Fruit fly (Drosophila melanogaster) whole organism, embryonic: Measurements from ENCODE around the gene CG15414.

Source experiments
- CG10654 ChIP-seq: fragments of 200-800 bp; sonication (Bioruptor generic); optimal IDR thresholded peaks from 2 replicates; lab custom pipeline; 2016; ENCODE audit warnings: missing biosample characterization, missing genetic modification characterization
- CG14860 ChIP-seq: fragments of 200-800 bp; sonication (Bioruptor generic); IDR thresholded peaks from 3 replicates; pipeline ENCODE4 v1.3.6; 2022; ENCODE audit warnings: missing biosample characterization, missing genetic modification characterization; ENCODE audit not compliant: partially characterized antibody
- CG15011 ChIP-seq: fragments of 200-800 bp; sonication (Bioruptor generic); optimal IDR thresholded peaks from 3 replicates; lab custom pipeline; 2018; ENCODE audit warnings: missing biosample characterization, mild to moderate bottlenecking, missing genetic modification characterization
- CG15514 ChIP-seq: fragments of 200-800 bp; sonication (Bioruptor generic); optimal IDR thresholded peaks from 3 replicates; lab custom pipeline; 2017; ENCODE audit warnings: missing biosample characterization, missing genetic modification characterization, mild to moderate bottlenecking, moderate library complexity, missing genetic modification reagents
- CG17568 ChIP-seq: fragments of 200-800 bp; sonication (Bioruptor generic); optimal IDR thresholded peaks from 2 replicates; lab custom pipeline; 2018; ENCODE audit warnings: missing biosample characterization, mild to moderate bottlenecking, missing genetic modification characterization, moderate library complexity
- CG17802 ChIP-seq: fragments of 200-800 bp; sonication (Bioruptor generic); optimal IDR thresholded peaks from 2 replicates; lab custom pipeline; 2018; ENCODE audit warnings: missing biosample characterization, mild to moderate bottlenecking, missing genetic modification characterization, moderate library complexity
- CG2202 ChIP-seq: fragments of 200-800 bp; sonication (Bioruptor generic); optimal IDR thresholded peaks from 2 replicates; lab custom pipeline; 2018; ENCODE audit warnings: missing biosample characterization, mild to moderate bottlenecking, missing genetic modification characterization
- CG2875 ChIP-seq: fragments of 200-800 bp; sonication (Bioruptor generic); optimal IDR thresholded peaks from 2 replicates; lab custom pipeline; 2017; ENCODE audit warnings: missing biosample characterization, mild to moderate bottlenecking, missing genetic modification characterization, missing genetic modification reagents
- CG30020 ChIP-seq: fragments of 200-800 bp; optimal IDR thresholded peaks from 2 replicates; lab custom pipeline; 2019; ENCODE audit warnings: missing biosample characterization, mild to moderate bottlenecking, missing genetic modification characterization, moderate library complexity
- CG32772 ChIP-seq: fragments of 200-800 bp; sonication (Bioruptor generic); IDR thresholded peaks from 2 replicates; pipeline ENCODE4 v1.3.6; 2022; ENCODE audit warnings: missing biosample characterization, missing genetic modification characterization
- CG7839 ChIP-seq: fragments of 200-800 bp; sonication (Bioruptor generic); optimal IDR thresholded peaks from 3 replicates; lab custom pipeline; 2018; ENCODE audit warnings: missing biosample characterization, mild to moderate bottlenecking, missing genetic modification characterization, moderate library complexity
- CG7987 ChIP-seq: fragments of 200-800 bp; sonication (Bioruptor generic); optimal IDR thresholded peaks from 2 replicates; lab custom pipeline; 2018; ENCODE audit warnings: missing biosample characterization, mild to moderate bottlenecking, missing genetic modification characterization, moderate library complexity
- CG9797 ChIP-seq: fragments of 200-800 bp; sonication (Bioruptor generic); optimal IDR thresholded peaks from 3 replicates; lab custom pipeline; 2018; ENCODE audit warnings: missing biosample characterization, mild to moderate bottlenecking, missing genetic modification characterization
- D19B ChIP-seq: fragments of 200-800 bp; sonication (Bioruptor generic); optimal IDR thresholded peaks from 2 replicates; lab custom pipeline; 2017; ENCODE audit warnings: missing biosample characterization, mild to moderate bottlenecking, missing genetic modification characterization
- Dad ChIP-seq: fragments of 200-800 bp; sonication (Bioruptor generic); optimal IDR thresholded peaks from 3 replicates; lab custom pipeline; 2016; ENCODE audit warnings: missing biosample characterization, missing genetic modification characterization
- Deaf1 ChIP-seq: fragments of 200-800 bp; optimal IDR thresholded peaks from 3 replicates; lab custom pipeline; 2019; ENCODE audit warnings: missing biosample characterization, mild to moderate bottlenecking, missing genetic modification characterization, moderate library complexity
- Doc2 ChIP-seq: fragments of 200-800 bp; sonication (Bioruptor generic); IDR thresholded peaks from 2 replicates; pipeline ENCODE4 v1.3.6; 2022; ENCODE audit warnings: missing biosample characterization, missing genetic modification characterization
- H15 ChIP-seq: fragments of 200-800 bp; sonication (Bioruptor generic); IDR thresholded peaks from 3 replicates; pipeline ENCODE4 v1.3.6; 2022; ENCODE audit warnings: missing biosample characterization, missing genetic modification characterization
- Jarid2 ChIP-seq: fragments of 200-800 bp; sonication (Bioruptor generic); optimal IDR thresholded peaks from 3 replicates; lab custom pipeline; 2017; ENCODE audit warnings: mild to moderate bottlenecking, missing biosample characterization, missing genetic modification reagents, missing genetic modification characterization
- Lpt ChIP-seq: fragments of >200 bp; optimal IDR thresholded peaks from 2 replicates; lab custom pipeline; 2018; ENCODE audit warnings: missing biosample characterization, missing genetic modification characterization
- MTF-1 ChIP-seq: fragments of 200-800 bp; sonication (Bioruptor generic); optimal IDR thresholded peaks from 2 replicates; lab custom pipeline; 2018; ENCODE audit warnings: missing biosample characterization, mild to moderate bottlenecking, missing genetic modification characterization, borderline replicate concordance
- Max ChIP-seq: fragments of 200-800 bp; sonication (Bioruptor generic); optimal IDR thresholded peaks from 2 replicates; lab custom pipeline; 2016; ENCODE audit warnings: missing biosample characterization, mild to moderate bottlenecking, missing genetic modification characterization
- Neu2 ChIP-seq: fragments of 200-800 bp; sonication (Bioruptor generic); optimal IDR thresholded peaks from 3 replicates; lab custom pipeline; 2016; ENCODE audit warnings: missing biosample characterization, missing genetic modification characterization, borderline replicate concordance
- Nf-YB ChIP-seq: fragments of 200-800 bp; sonication (Bioruptor generic); optimal IDR thresholded peaks from 3 replicates; lab custom pipeline; 2019; ENCODE audit warnings: missing biosample characterization, mild to moderate bottlenecking, missing genetic modification characterization, moderate library complexity
- NfI ChIP-seq: fragments of 200-800 bp; sonication (Bioruptor generic); optimal IDR thresholded peaks from 3 replicates; lab custom pipeline; 2018; ENCODE audit warnings: missing biosample characterization, mild to moderate bottlenecking, missing genetic modification characterization, moderate library complexity
- Oaz ChIP-seq: fragments of 200-800 bp; sonication (Bioruptor generic); IDR thresholded peaks from 2 replicates; pipeline ENCODE4 v1.3.6; 2022; ENCODE audit warnings: missing biosample characterization, missing genetic modification characterization
- Oli ChIP-seq: fragments of 200-800 bp; sonication (Bioruptor generic); optimal IDR thresholded peaks from 2 replicates; lab custom pipeline; 2018; ENCODE audit warnings: missing biosample characterization, mild to moderate bottlenecking, missing genetic modification characterization, moderate library complexity
- Rfx ChIP-seq: fragments of 200-800 bp; sonication (Bioruptor generic); IDR thresholded peaks from 2 replicates; pipeline ENCODE4 v1.3.6; 2022; ENCODE audit warnings: missing biosample characterization, missing genetic modification characterization
- Sox102F ChIP-seq: fragments of 200-800 bp; sonication (Bioruptor generic); optimal IDR thresholded peaks from 2 replicates; lab custom pipeline; 2018; ENCODE audit warnings: missing biosample characterization, mild to moderate bottlenecking, missing genetic modification characterization, moderate library complexity
- aop ChIP-seq: fragments of 200-800 bp; sonication (Bioruptor generic); IDR thresholded peaks from 2 replicates; pipeline ENCODE4 v1.3.6; 2022; ENCODE audit warnings: missing biosample characterization, missing genetic modification characterization
- br ChIP-seq: fragments of >200 bp; optimal IDR thresholded peaks from 2 replicates; lab custom pipeline; 2017
- cato ChIP-seq: fragments of 200-800 bp; sonication (Bioruptor generic); optimal IDR thresholded peaks from 2 replicates; lab custom pipeline; 2016; ENCODE audit warnings: missing biosample characterization, missing genetic modification characterization, borderline replicate concordance
- dati ChIP-seq: fragments of 200-800 bp; sonication (Bioruptor generic); IDR thresholded peaks from 2 replicates; pipeline ENCODE4 v1.3.6; 2022; ENCODE audit warnings: missing biosample characterization, missing genetic modification characterization
- gce ChIP-seq: fragments of 200-800 bp; sonication (Bioruptor generic); IDR thresholded peaks from 3 replicates; pipeline ENCODE4 v1.3.6; 2022; ENCODE audit warnings: missing biosample characterization, missing genetic modification characterization
- gfzf ChIP-seq: fragments of 200-800 bp; sonication (Bioruptor generic); optimal IDR thresholded peaks from 2 replicates; lab custom pipeline; 2016; ENCODE audit warnings: missing biosample characterization, mild to moderate bottlenecking, missing genetic modification characterization, moderate library complexity
- klu ChIP-seq: fragments of 200-800 bp; sonication (Bioruptor generic); IDR thresholded peaks from 2 replicates; pipeline ENCODE4 v1.3.6; 2022; ENCODE audit warnings: missing biosample characterization, missing genetic modification characterization
- lilli ChIP-seq: fragments of 200-800 bp; sonication (Bioruptor generic); optimal IDR thresholded peaks from 3 replicates; lab custom pipeline; 2016; ENCODE audit warnings: missing biosample characterization, missing genetic modification characterization
- lov ChIP-seq, 2 experiments: fragments of 200-800 bp in 1 of 2; fragments of >200 bp in 1 of 2; sonication (Bioruptor generic) in 1 of 2; IDR thresholded peaks in 1 of 2; optimal IDR thresholded peaks in 1 of 2; 2 replicates in 1 of 2; 3 replicates in 1 of 2; pipeline versions ENCODE4 v1.3.6 to Lab custom; 2017 to 2022; ENCODE audit warnings: missing biosample characterization in 1 of 2, missing genetic modification characterization in 1 of 2
- nau ChIP-seq: fragments of 200-800 bp; sonication (Bioruptor generic); optimal IDR thresholded peaks from 3 replicates; lab custom pipeline; 2017; ENCODE audit warnings: missing biosample characterization, mild to moderate bottlenecking, missing genetic modification characterization, missing genetic modification reagents
- pan ChIP-seq, 4 experiments: fragments of >200 bp in 3 of 4; fragments of 200-800 bp in 1 of 4; sonication (Bioruptor generic) in 1 of 4; optimal IDR thresholded peaks in 3 of 4; IDR thresholded peaks in 1 of 4; 2 replicates each; pipeline versions ENCODE4 v1.3.6 to Lab custom; 2017 to 2022; ENCODE audit warnings: missing biosample characterization in 2 of 4, missing genetic modification characterization in 2 of 4, mixed read lengths in 1 of 4
- prd ChIP-seq, 3 experiments: fragments of >200 bp in 2 of 3; fragments of 200-800 bp in 1 of 3; sonication (Bioruptor generic) in 1 of 3; optimal IDR thresholded peaks in 2 of 3; IDR thresholded peaks in 1 of 3; 2 replicates in 2 of 3; 3 replicates in 1 of 3; pipeline versions ENCODE4 v1.3.6 to Lab custom; 2017 to 2022; ENCODE audit warnings: missing biosample characterization in 1 of 3, missing genetic modification characterization in 1 of 3
- pzg ChIP-seq: fragments of 200-800 bp; sonication (Bioruptor generic); optimal IDR thresholded peaks from 3 replicates; lab custom pipeline; 2018; ENCODE audit warnings: missing biosample characterization, mild to moderate bottlenecking, missing genetic modification characterization, moderate library complexity
- schlank ChIP-seq: fragments of 200-800 bp; sonication (Bioruptor generic); optimal IDR thresholded peaks from 2 replicates; lab custom pipeline; 2018; ENCODE audit warnings: missing biosample characterization, mild to moderate bottlenecking, missing genetic modification characterization
- sens-2 ChIP-seq: fragments of 200-800 bp; sonication (Bioruptor generic); IDR thresholded peaks from 2 replicates; pipeline ENCODE4 v1.3.6; 2022; ENCODE audit warnings: missing biosample characterization, missing genetic modification characterization
- seq ChIP-seq: fragments of 200-800 bp; sonication (Bioruptor generic); IDR thresholded peaks from 2 replicates; pipeline ENCODE4 v1.3.6; 2022; ENCODE audit warnings: missing biosample characterization, missing genetic modification characterization
- sr ChIP-seq: fragments of 200-800 bp; sonication (Bioruptor generic); IDR thresholded peaks from 3 replicates; pipeline ENCODE4 v1.3.6; 2022; ENCODE audit warnings: missing biosample characterization, missing genetic modification characterization
- tup ChIP-seq: fragments of 200-800 bp; sonication (Bioruptor generic); optimal IDR thresholded peaks from 2 replicates; lab custom pipeline; 2016; ENCODE audit warnings: missing biosample characterization, mild to moderate bottlenecking, missing genetic modification characterization, moderate library complexity
- vfl ChIP-seq: fragments of 200-800 bp; sonication (Bioruptor generic); optimal IDR thresholded peaks from 2 replicates; lab custom pipeline; 2016; ENCODE audit warnings: missing biosample characterization, missing genetic modification characterization
- wdn ChIP-seq: fragments of 200-800 bp; sonication (Bioruptor generic); IDR thresholded peaks from 2 replicates; pipeline ENCODE4 v1.3.6; 2022; ENCODE audit warnings: missing biosample characterization, missing genetic modification characterization

CG15414 gene

dm6 chr2L:3437068-3437467 is 53.8 kb downstream of the CG15414 start (continued):
- TF ChIP-seq Oli: peak; percentile 66
- TF ChIP-seq CG2875 (GFP tag; lab: Kevin White, UChicago): no peak
- no peak for TF ChIP-seq Max
- TF ChIP-seq CG15011 (GFP tag; lab: Kevin White, UChicago): no peak
- no peak for TF ChIP-seq tup
- TF ChIP-seq seq (GFP tag; lab: Robert Waterston, UW): peak; percentile 64; the same call in 1 of the 2 replicates
- TF ChIP-seq H15 (GFP tag; lab: Robert Waterston, UW): peak; percentile 56; the same call in 1 of the 3 replicates
- no peak for TF ChIP-seq D19B (GFP tag; lab: Kevin White, UChicago)
- TF ChIP-seq CG17568 (GFP tag; lab: Kevin White, UChicago): no peak
- TF ChIP-seq Rfx (GFP tag; lab: Robert Waterston, UW): no peak
- peak; percentile 61 for TF ChIP-seq CG7839
- TF ChIP-seq Doc2 (GFP tag; lab: Robert Waterston, UW): no peak
- no peak for TF ChIP-seq lilli (GFP tag; lab: Kevin White, UChicago)
- peak; percentile 15 for TF ChIP-seq MTF-1 (GFP tag; lab: Kevin White, UChicago)
- TF ChIP-seq pzg: no peak
- TF ChIP-seq aop (GFP tag; lab: Robert Waterston, UW): no peak
- peak; percentile 74 for TF ChIP-seq Oaz (GFP tag; lab: Robert Waterston, UW)
- no peak for TF ChIP-seq prd (optimal IDR thresholded peaks at IDR 0.05; lab: Kevin White, UChicago)
- TF ChIP-seq prd (GFP tag; IDR thresholded peaks at IDR 0.05; lab: Robert Waterston, UW): peak; percentile 69
- peak; percentile 63 for TF ChIP-seq sens-2
- TF ChIP-seq Lpt (GFP tag; lab: Kevin White, UChicago): no peak
- peak; percentile 71; the same call in 1 of the 3 replicates for TF ChIP-seq gce (GFP tag; lab: Robert Waterston, UW)
- peak; percentile 78 for TF ChIP-seq Sox102F
- no peak for TF ChIP-seq br (lab: Kevin White, UChicago)
- no peak for TF ChIP-seq CG30020 (tag; lab: Kevin White, UChicago)
- no peak for TF ChIP-seq sr (GFP tag; lab: Robert Waterston, UW)
- TF ChIP-seq CG17802: no peak
- no peak for TF ChIP-seq CG2202 (tag; lab: Kevin White, UChicago)
- TF ChIP-seq gfzf (GFP tag; lab: Kevin White, UChicago): no peak
- TF ChIP-seq vfl (GFP tag; lab: Kevin White, UChicago): no peak
- TF ChIP-seq CG15514 (GFP tag; lab: Kevin White, UChicago): peak; percentile 24
- TF ChIP-seq Jarid2 (GFP tag; lab: Kevin White, UChicago): no peak
- TF ChIP-seq CG9797 (GFP tag; lab: Kevin White, UChicago): no peak
- TF ChIP-seq lov (optimal IDR thresholded peaks at IDR 0.05; lab: Kevin White, UChicago): no peak
- peak; percentile 73; the same call in 2 of the 3 replicates for TF ChIP-seq lov (GFP tag; IDR thresholded peaks at IDR 0.05; lab: Robert Waterston, UW)
- TF ChIP-seq dati (GFP tag; lab: Robert Waterston, UW): no peak
- TF ChIP-seq wdn (GFP tag; lab: Robert Waterston, UW): no peak
- peak; percentile 54 for TF ChIP-seq nau (GFP tag; lab: Kevin White, UChicago)
- no peak for TF ChIP-seq Nf-YB (GFP tag; lab: Kevin White, UChicago)
- no peak for TF ChIP-seq Deaf1
- TF ChIP-seq Dad (GFP tag; lab: Kevin White, UChicago): no peak
- no peak for TF ChIP-seq klu (GFP tag; lab: Robert Waterston, UW)
- peak; percentile 36 for TF ChIP-seq NfI (GFP tag; lab: Kevin White, UChicago)
- TF ChIP-seq pan (optimal IDR thresholded peaks at IDR 0.05; lab: Kevin White, UChicago): no peak
- TF ChIP-seq pan (GFP tag; optimal IDR thresholded peaks at IDR 0.05 in 1 of 2, IDR thresholded peaks at IDR 0.05 in 1 of 2): peak in 1 of 2 experiments; percentile 81
- TF ChIP-seq CG32772 (GFP tag; lab: Robert Waterston, UW): no peak
- TF ChIP-seq schlank (tag; lab: Kevin White, UChicago): no peak
- no peak for TF ChIP-seq Neu2
- TF ChIP-seq cato: peak; percentile 3
- no peak for TF ChIP-seq CG10654 (GFP tag; lab: Kevin White, UChicago)
- no peak for TF ChIP-seq CG14860 (GFP tag; lab: Robert Waterston, UW)
- TF ChIP-seq CG7987 (GFP tag; lab: Kevin White, UChicago): no peak
